Fruit fly (Drosophila melanogaster): ENCODE results near the gene La.
A peak's percentile ranks its signal among the peaks of the same experiment; 100 is the strongest.

La gene

DNA sequence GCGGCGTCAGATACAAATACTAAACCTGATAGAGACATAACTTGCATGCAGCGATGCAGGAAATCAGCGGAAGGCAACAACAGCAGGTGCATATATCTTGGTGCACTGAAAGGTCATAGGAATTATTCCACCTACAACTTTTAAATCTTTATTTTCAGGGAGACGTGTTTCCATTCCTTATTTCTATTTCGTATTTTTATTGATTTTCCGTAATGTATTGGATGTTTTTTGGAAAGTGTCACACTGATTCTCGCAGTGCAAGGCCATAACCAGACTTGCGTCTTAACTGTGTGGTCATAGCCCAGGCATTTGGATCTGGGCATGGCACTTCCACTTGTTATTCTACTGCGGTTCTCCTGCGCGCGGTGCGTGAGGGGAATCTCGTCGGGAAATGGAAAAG lies 21.6 kb upstream of the La start (continued):
- TF ChIP-seq Hr39 (GFP tag; optimal IDR thresholded peaks at IDR 0.05) (no peak), CG11762 (GFP tag; optimal IDR thresholded peaks at IDR 0.05; ENCODE audit: insufficient read depth) (peak; percentile 56), svp (GFP tag) (peak; percentile 58), ss (GFP tag; optimal IDR thresholded peaks at IDR 0.05) (peak in 1 of 2 experiments; percentile 37), net (GFP tag; optimal IDR thresholded peaks at IDR 0.05) (peak; percentile 55), dac (GFP tag; optimal IDR thresholded peaks at IDR 0.05) (peak; percentile 53), fkh (GFP tag; optimal IDR thresholded peaks at IDR 0.05) (no peak), CG9139 (GFP tag; optimal IDR thresholded peaks at IDR 0.05) (no peak), Eip75B (GFP tag; optimal IDR thresholded peaks at IDR 0.05) (peak; percentile 64), CG32006 (GFP tag; optimal IDR thresholded peaks at IDR 0.05) (peak; percentile 72), fd59A (GFP tag; optimal IDR thresholded peaks at IDR 0.05) (peak; percentile 41), CG6163 (GFP tag; IDR thresholded peaks at IDR 0.05) (peak; percentile 91), spab (GFP tag; optimal IDR thresholded peaks at IDR 0.05) (peak; percentile 58), CG3032 (tag; optimal IDR thresholded peaks at IDR 0.05) (peak; percentile 73), OdsH (GFP tag; optimal IDR thresholded peaks at IDR 0.05) (peak; percentile 61), CG8119 (GFP tag; IDR thresholded peaks at IDR 0.05) (peak; percentile 89), CG34406 (GFP tag; optimal IDR thresholded peaks at IDR 0.05) (peak; percentile 30), Met (GFP tag; optimal IDR thresholded peaks at IDR 0.05) (no peak), Smox (GFP tag; optimal IDR thresholded peaks at IDR 0.05) (no peak), CG10669 (GFP tag; optimal IDR thresholded peaks at IDR 0.05) (peak; percentile 60), salr (GFP tag; optimal IDR thresholded peaks at IDR 0.05) (peak in 1 of 2 experiments; percentile 72), Ets21C (GFP tag; optimal IDR thresholded peaks at IDR 0.05) (no peak), CG4318 (GFP tag; optimal IDR thresholded peaks at IDR 0.05) (peak; percentile 58), achi (GFP tag; optimal IDR thresholded peaks at IDR 0.05) (peak; percentile 75), vri (GFP tag; optimal IDR thresholded peaks at IDR 0.05) (no peak), Eip93F (GFP tag; optimal IDR thresholded peaks at IDR 0.05) (no peak), CG8319 (GFP tag; optimal IDR thresholded peaks at IDR 0.05) (no peak), CG11294 (GFP tag; IDR thresholded peaks at IDR 0.05) (peak; percentile 58), esn (GFP tag; optimal IDR thresholded peaks at IDR 0.05) (no peak), Sox14 (GFP tag; optimal IDR thresholded peaks at IDR 0.05) (peak; percentile 73), pdm3 (GFP tag; optimal IDR thresholded peaks at IDR 0.05) (peak; percentile 64), acj6 (GFP tag; optimal IDR thresholded peaks at IDR 0.05) (peak; percentile 62), CG8632 (GFP tag; optimal IDR thresholded peaks at IDR 0.05) (no peak), fd85E (GFP tag; optimal IDR thresholded peaks at IDR 0.05) (no peak), Gug (GFP tag; IDR thresholded peaks at IDR 0.05) (peak; percentile 87), CG3919 (GFP tag; optimal IDR thresholded peaks at IDR 0.05) (peak; percentile 81), Eip78C (GFP tag) (peak; percentile 87), dsx (GFP tag; optimal IDR thresholded peaks at IDR 0.05; ENCODE audit: poor library complexity, severe bottlenecking) (no peak)

dm6 chr2L:20370151-20370550 lies 20.3 kb upstream of the La start:
- peak; percentile 47 for TF ChIP-seq CG10631 (GFP tag; optimal IDR thresholded peaks at IDR 0.05)
- TF ChIP-seq achi (GFP tag; optimal IDR thresholded peaks at IDR 0.05): peak; percentile 42
- TF ChIP-seq CG6276 (GFP tag; optimal IDR thresholded peaks at IDR 0.05): peak; percentile 55
- TF ChIP-seq CG8119 (GFP tag; IDR thresholded peaks at IDR 0.05): peak; percentile 50; the same call in 2 of the 3 replicates
- peak; percentile 45 for TF ChIP-seq Eip78C (GFP tag)
- TF ChIP-seq Hr39 (GFP tag; optimal IDR thresholded peaks at IDR 0.05): no peak
- TF ChIP-seq Gug (GFP tag; IDR thresholded peaks at IDR 0.05): peak; percentile 27; the same call in 1 of the 2 replicates
- no peak for TF ChIP-seq Blimp-1 (GFP tag; optimal IDR thresholded peaks at IDR 0.05)
- TF ChIP-seq salr (GFP tag; optimal IDR thresholded peaks at IDR 0.05): peak in 1 of 2 experiments; percentile 40
- TF ChIP-seq CG3919 (GFP tag; optimal IDR thresholded peaks at IDR 0.05): peak; percentile 33
- TF ChIP-seq OdsH (GFP tag; optimal IDR thresholded peaks at IDR 0.05): peak; percentile 35
- TF ChIP-seq CG15336 (GFP tag; IDR thresholded peaks at IDR 0.05): peak; percentile 67
- TF ChIP-seq CG6163 (GFP tag; IDR thresholded peaks at IDR 0.05): peak; percentile 59; the same call in 2 of the 3 replicates
- no peak for TF ChIP-seq CG11294 (GFP tag; IDR thresholded peaks at IDR 0.05)
- TF ChIP-seq Hr4 (GFP tag; optimal IDR thresholded peaks at IDR 0.05): peak; percentile 35
- peak; percentile 21 for TF ChIP-seq acj6 (GFP tag; optimal IDR thresholded peaks at IDR 0.05)
- peak; percentile 57; the same call in 2 of the 3 replicates for TF ChIP-seq eg (GFP tag; IDR thresholded peaks at IDR 0.05)
- peak; percentile 48 for TF ChIP-seq CG4318 (GFP tag; optimal IDR thresholded peaks at IDR 0.05)
- peak; percentile 78 for TF ChIP-seq CG32006 (GFP tag; optimal IDR thresholded peaks at IDR 0.05)
- no peak for TF ChIP-seq Hr38 (GFP tag; optimal IDR thresholded peaks at IDR 0.05)
- no peak for TF ChIP-seq pdm3 (GFP tag; optimal IDR thresholded peaks at IDR 0.05)
- peak; percentile 45 for TF ChIP-seq dac (GFP tag; optimal IDR thresholded peaks at IDR 0.05)
- TF ChIP-seq Ets21C (GFP tag; optimal IDR thresholded peaks at IDR 0.05): no peak
- peak; percentile 6 for TF ChIP-seq CG11762 (GFP tag; optimal IDR thresholded peaks at IDR 0.05; ENCODE audit: insufficient read depth)
- TF ChIP-seq cyc (GFP tag; optimal IDR thresholded peaks at IDR 0.05): no peak
- no peak for TF ChIP-seq CG6808 (GFP tag; optimal IDR thresholded peaks at IDR 0.05)

All from whole organism, prepupa.